Worm (Caenorhabditis elegans) whole organism, L2 larva: Measurements from ENCODE around the gene C16A11.5.

ENCODE experiments used
- C34F6.9 ChIP-seq: fragments of 150-350 bp; optimal IDR thresholded peaks from 2 replicates; lab custom pipeline; 2014; ENCODE audit warnings: missing biosample characterization, missing genetic modification characterization
- Y55F3AM.14 ChIP-seq: fragments of 200-800 bp; sonication (Bioruptor generic); optimal IDR thresholded peaks from 2 replicates; lab custom pipeline; 2018; ENCODE audit warnings: mild to moderate bottlenecking, missing genetic modification characterization, missing compliant biosample characterization
- alr-1 ChIP-seq: fragments of 150-350 bp; optimal IDR thresholded peaks from 2 replicates; lab custom pipeline; 2014; ENCODE audit warnings: missing biosample characterization, missing genetic modification characterization
- aly-2 ChIP-seq: fragments of 150-350 bp; optimal IDR thresholded peaks from 2 replicates; lab custom pipeline; 2014; ENCODE audit warnings: missing biosample characterization, missing genetic modification characterization
- ama-1 ChIP-seq: fragments of 150-350 bp; optimal IDR thresholded peaks from 2 replicates; lab custom pipeline; 2018; ENCODE audit warnings: inconsistent platforms
- dmd-4 ChIP-seq: sonication (generic microtip); optimal IDR thresholded peaks from 2 replicates; lab custom pipeline; 2017; ENCODE audit warnings: missing biosample characterization, missing genetic modification characterization
- elt-3 ChIP-seq: sonication (generic microtip); optimal IDR thresholded peaks from 2 replicates; lab custom pipeline; 2017; ENCODE audit warnings: missing biosample characterization, missing genetic modification characterization
- fos-1 ChIP-seq: fragments of 150-350 bp; optimal IDR thresholded peaks from 2 replicates; lab custom pipeline; 2014; ENCODE audit warnings: missing biosample characterization, missing genetic modification characterization
- mab-5 ChIP-seq: fragments of 150-350 bp; optimal IDR thresholded peaks from 2 replicates; lab custom pipeline; 2014; ENCODE audit warnings: missing biosample characterization, missing genetic modification characterization
- mdl-1 ChIP-seq, 2 experiments: fragments of 150-350 bp in 1 of 2; sonication (generic microtip) in 1 of 2; optimal IDR thresholded peaks; 2 replicates each; lab custom pipeline; 2017; ENCODE audit warnings: missing biosample characterization in 2 of 2, missing genetic modification characterization in 2 of 2
- nhr-237 ChIP-seq: fragments of 150-350 bp; optimal IDR thresholded peaks from 2 replicates; lab custom pipeline; 2014; ENCODE audit warnings: missing biosample characterization, missing genetic modification characterization
- nhr-25 ChIP-seq: fragments of 150-350 bp; sonication (generic microtip); optimal IDR thresholded peaks from 3 replicates; lab custom pipeline; 2014; ENCODE audit warnings: missing biosample characterization, missing genetic modification characterization
- peb-1 ChIP-seq: fragments of 150-350 bp; optimal IDR thresholded peaks from 2 replicates; lab custom pipeline; 2014; ENCODE audit warnings: missing biosample characterization, missing genetic modification characterization
- unc-62 ChIP-seq: fragments of 150-350 bp; optimal IDR thresholded peaks from 2 replicates; lab custom pipeline; 2014; ENCODE audit warnings: missing biosample characterization, missing genetic modification reagents, missing genetic modification characterization

ce11 chrII:4238963-4239362 lies 15.9 kb downstream of the C16A11.5 start:
- no peak for TF ChIP-seq mab-5 (tag; lab: Kevin White, UChicago)
- no peak for TF ChIP-seq alr-1 (tag; lab: Kevin White, UChicago)
- TF ChIP-seq ama-1 (lab: Kevin White, UChicago): no peak
- TF ChIP-seq nhr-237 (tag; lab: Kevin White, UChicago): no peak
- no peak for TF ChIP-seq mdl-1 (tag; optimal IDR thresholded peaks at IDR 0.05; lab: Kevin White, UChicago)
- TF ChIP-seq dmd-4 (tag; lab: Kevin White, UChicago): no peak
- TF ChIP-seq unc-62 (GFP tag; lab: Kevin White, UChicago): no peak
- TF ChIP-seq aly-2 (tag; lab: Kevin White, UChicago): no peak
- no peak for TF ChIP-seq elt-3
- TF ChIP-seq Y55F3AM.14 (GFP tag; lab: Kevin White, UChicago): no peak
- no peak for TF ChIP-seq C34F6.9 (tag; lab: Kevin White, UChicago)
- no peak for TF ChIP-seq fos-1 (tag; lab: Kevin White, UChicago)
- TF ChIP-seq peb-1 (tag; lab: Kevin White, UChicago): no peak
- no peak for TF ChIP-seq nhr-25 (tag; lab: Kevin White, UChicago)
